Worm (Caenorhabditis elegans) whole organism, L3 larva: Measurements from ENCODE around the gene srx-73.

Experiments used
- ceh-9 ChIP-seq: sonication (generic microtip); optimal IDR thresholded peaks from 2 replicates; lab custom pipeline; 2018; ENCODE audit warnings: missing biosample characterization, missing genetic modification characterization
- elt-3 ChIP-seq, 3 experiments: fragments of 150-350 bp in 1 of 3; sonication (generic microtip) in 2 of 3; optimal IDR thresholded peaks; 2 replicates in 2 of 3; 4 replicates in 1 of 3; lab custom pipeline; 2014 to 2017; ENCODE audit warnings: missing biosample characterization in 3 of 3, missing genetic modification characterization in 3 of 3

- TF ChIP-seq elt-3 (tag; optimal IDR thresholded peaks at IDR 0.05; lab: Kevin White, UChicago) (no peak), ceh-9 (tag; lab: Kevin White, UChicago) (no peak)
These were observed 22.5 kb upstream of the srx-73 start, which contains the start of gene K03B4.2 for ce11 chrV:4687944-4688505.
